Fruit fly (Drosophila melanogaster): ENCODE data around the gene Prosbeta7.

DNA sequence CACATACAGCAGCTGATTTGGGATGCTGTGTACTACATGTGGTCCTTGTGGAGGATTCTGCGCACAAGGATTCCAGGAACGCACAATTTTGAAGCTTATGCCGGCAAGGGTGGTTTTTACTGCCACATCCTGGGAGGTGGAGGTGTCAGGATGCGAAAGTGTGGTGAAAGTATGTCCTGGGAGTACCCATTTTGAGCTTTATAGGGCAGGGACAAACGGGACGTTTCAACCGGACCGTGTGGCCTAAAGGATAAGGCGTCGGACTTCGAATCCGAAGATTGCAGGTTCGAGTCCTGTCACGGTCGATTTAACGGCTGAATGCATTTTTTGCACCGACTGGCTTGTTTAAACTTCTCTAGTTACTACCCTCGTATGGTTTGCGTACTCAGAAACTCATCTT lies 29.8 kb upstream of the Prosbeta7 start:
- TF ChIP-seq usp (GFP tag; optimal IDR thresholded peaks at IDR 0.05) (no peak), CG8478 (optimal IDR thresholded peaks at IDR 0.05) (no peak), pan (optimal IDR thresholded peaks at IDR 0.05) (no peak), psq (optimal IDR thresholded peaks at IDR 0.05) (no peak), EcR (GFP tag; optimal IDR thresholded peaks at IDR 0.05) (no peak)
